Worm (Caenorhabditis elegans) whole organism, L4 larva: ENCODE measurements around the gene T16G1.7.
"Not testable (repeated sequence)": the region's sequence is repeated elsewhere in the genome, so short reads cannot be mapped to it uniquely, and the experiment has no call there.

Source experiments
- F26F4.8 ChIP-seq: fragments of 200-800 bp; sonication (Bioruptor generic); conservative IDR thresholded peaks from 2 replicates; pipeline ENCODE4 v1.3.6; 2022; ENCODE audit warnings: missing genetic modification characterization, missing compliant biosample characterization
- R02D3.7 ChIP-seq: fragments of 150-350 bp; sonication (generic microtip); optimal IDR thresholded peaks from 3 replicates; lab custom pipeline; 2014; ENCODE audit warnings: missing biosample characterization, missing genetic modification characterization
- Y48G9A.11 ChIP-seq: fragments of 200-800 bp; sonication (Bioruptor generic); IDR thresholded peaks from 2 replicates; pipeline ENCODE4 v1.3.6; 2022; ENCODE audit warnings: missing genetic modification reagents, missing genetic modification characterization, missing compliant biosample characterization
- Y75B8A.6 ChIP-seq: fragments of 200-800 bp; sonication (Bioruptor generic); IDR thresholded peaks from 2 replicates; pipeline ENCODE4 v1.3.6; 2022; ENCODE audit warnings: missing genetic modification reagents, missing genetic modification characterization, missing compliant biosample characterization
- jun-1 ChIP-seq: fragments of 150-350 bp; optimal IDR thresholded peaks from 2 replicates; lab custom pipeline; 2014; ENCODE audit warnings: missing biosample characterization, missing genetic modification reagents, missing genetic modification characterization
- nhr-28 ChIP-seq: fragments of 150-350 bp; optimal IDR thresholded peaks from 2 replicates; lab custom pipeline; 2014; ENCODE audit warnings: missing biosample characterization, missing genetic modification characterization
- ztf-11 ChIP-seq: fragments of 150-350 bp; optimal IDR thresholded peaks from 2 replicates; lab custom pipeline; 2014; ENCODE audit warnings: missing biosample characterization, missing genetic modification characterization

DNA sequence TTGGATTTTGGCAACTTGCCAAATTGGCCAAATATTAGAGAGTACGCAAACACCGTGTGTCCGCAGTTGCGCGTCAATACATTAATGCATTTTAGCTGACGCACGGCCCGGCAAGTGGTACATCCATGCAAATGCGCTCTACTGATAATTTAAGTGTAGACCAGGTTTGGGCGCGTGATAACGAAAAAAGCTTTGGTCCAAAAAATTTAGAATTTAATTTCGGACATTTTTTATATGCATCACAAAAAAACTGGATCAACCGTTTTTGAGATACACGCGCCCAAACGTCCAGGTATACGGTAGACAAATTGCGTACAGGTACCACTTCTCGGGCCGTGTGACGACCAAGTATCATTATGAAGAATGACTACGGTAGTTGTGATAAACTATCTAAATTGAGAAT is 33.0 kb upstream of the T16G1.7 start, which contains the start of gene R186.8:
- TF ChIP-seq Y48G9A.11 = peak; percentile 52; the same call in 1 of the 2 replicates
- TF ChIP-seq R02D3.7 (tag; lab: Kevin White, UChicago); F26F4.8; nhr-28; ztf-11 (tag; lab: Kevin White, UChicago); jun-1 (tag; lab: Kevin White, UChicago): not testable (repeated sequence)
- peak; percentile 45; the same call in 1 of the 2 replicates for TF ChIP-seq Y75B8A.6
